Fruit fly (Drosophila melanogaster) whole organism, prepupa: Measurements from ENCODE around the gene CSN1b.
A peak's percentile ranks its signal among the peaks of the same experiment; 100 is the strongest.

Experiments
- Blimp-1 ChIP-seq: fragments of 200-800 bp; sonication (Bioruptor generic); optimal IDR thresholded peaks from 3 replicates; lab custom pipeline; 2017; ENCODE audit warnings: missing biosample characterization, missing genetic modification characterization, mild to moderate bottlenecking, moderate library complexity, missing genetic modification reagents
- CG10631 ChIP-seq: fragments of 200-800 bp; sonication (Bioruptor generic); optimal IDR thresholded peaks from 2 replicates; lab custom pipeline; 2016; ENCODE audit warnings: missing biosample characterization, missing genetic modification characterization
- CG10669 ChIP-seq: fragments of 200-800 bp; sonication (Bioruptor generic); optimal IDR thresholded peaks from 3 replicates; lab custom pipeline; 2018; ENCODE audit warnings: missing biosample characterization, mild to moderate bottlenecking, missing genetic modification characterization, moderate library complexity
- CG15336 ChIP-seq: fragments of 200-800 bp; sonication (Bioruptor generic); IDR thresholded peaks from 2 replicates; pipeline ENCODE4 v1.3.6; 2022; ENCODE audit warnings: missing biosample characterization, missing genetic modification characterization
- CG1621 ChIP-seq: fragments of 200-800 bp; sonication (Bioruptor generic); optimal IDR thresholded peaks from 3 replicates; lab custom pipeline; 2018; ENCODE audit warnings: missing biosample characterization, mild to moderate bottlenecking, missing genetic modification characterization
- CG16779 ChIP-seq: fragments of 200-800 bp; sonication (Bioruptor generic); optimal IDR thresholded peaks from 3 replicates; lab custom pipeline; 2017; ENCODE audit warnings: missing biosample characterization, mild to moderate bottlenecking, missing genetic modification characterization
- CG34406 ChIP-seq: fragments of 200-800 bp; sonication (Bioruptor generic); optimal IDR thresholded peaks from 3 replicates; lab custom pipeline; 2016; ENCODE audit warnings: missing biosample characterization, missing genetic modification characterization
- CG3919 ChIP-seq: fragments of 200-800 bp; sonication (Bioruptor generic); optimal IDR thresholded peaks from 3 replicates; lab custom pipeline; 2016; ENCODE audit warnings: missing biosample characterization, missing genetic modification characterization
- CG4318 ChIP-seq: fragments of 200-800 bp; sonication (Bioruptor generic); optimal IDR thresholded peaks from 3 replicates; lab custom pipeline; 2017; ENCODE audit warnings: missing biosample characterization, mild to moderate bottlenecking, missing genetic modification characterization
- CG6163 ChIP-seq: fragments of 200-800 bp; sonication (Bioruptor generic); IDR thresholded peaks from 3 replicates; pipeline ENCODE4 v1.3.6; 2022; ENCODE audit warnings: missing biosample characterization, missing genetic modification characterization
- CG6792 ChIP-seq: fragments of 200-800 bp; sonication (Bioruptor generic); optimal IDR thresholded peaks from 3 replicates; lab custom pipeline; 2016; ENCODE audit warnings: missing biosample characterization, missing genetic modification characterization
- CG7368 ChIP-seq: fragments of 200-800 bp; sonication (Bioruptor generic); optimal IDR thresholded peaks from 3 replicates; lab custom pipeline; 2016; ENCODE audit warnings: missing biosample characterization, missing genetic modification characterization
- CG8119 ChIP-seq: fragments of 200-800 bp; sonication (Bioruptor generic); IDR thresholded peaks from 3 replicates; pipeline ENCODE4 v1.3.6; 2022; ENCODE audit warnings: missing biosample characterization, missing genetic modification characterization
- CG8632 ChIP-seq: fragments of 200-800 bp; sonication (Bioruptor generic); optimal IDR thresholded peaks from 3 replicates; lab custom pipeline; 2016; ENCODE audit warnings: missing biosample characterization, missing genetic modification characterization
- CG9139 ChIP-seq: fragments of 200-800 bp; sonication (Bioruptor generic); optimal IDR thresholded peaks from 3 replicates; lab custom pipeline; 2017; ENCODE audit warnings: missing biosample characterization, mild to moderate bottlenecking, missing genetic modification characterization
- Eip75B ChIP-seq: fragments of 200-800 bp; sonication (Bioruptor generic); optimal IDR thresholded peaks from 3 replicates; lab custom pipeline; 2016; ENCODE audit warnings: missing biosample characterization, missing genetic modification characterization
- Eip78C ChIP-seq: fragments of 200-800 bp; sonication (Bioruptor generic); peaks from one replicate; lab custom pipeline; 2016; ENCODE audit warnings: missing biosample characterization, missing genetic modification characterization
- Eip93F ChIP-seq: fragments of 200-800 bp; sonication (Bioruptor generic); optimal IDR thresholded peaks from 2 replicates; lab custom pipeline; 2016; ENCODE audit warnings: missing biosample characterization, mild to moderate bottlenecking, missing genetic modification characterization
- Ets21C ChIP-seq: fragments of 200-800 bp; sonication (Bioruptor generic); optimal IDR thresholded peaks from 3 replicates; lab custom pipeline; 2016; ENCODE audit warnings: missing biosample characterization, missing genetic modification characterization
- Ets96B ChIP-seq: fragments of 200-800 bp; optimal IDR thresholded peaks from 2 replicates; lab custom pipeline; 2019; ENCODE audit warnings: missing biosample characterization, mild to moderate bottlenecking, missing genetic modification characterization, moderate library complexity
- Gug ChIP-seq: fragments of 200-800 bp; sonication (Bioruptor generic); IDR thresholded peaks from 2 replicates; pipeline ENCODE4 v1.3.6; 2022; ENCODE audit warnings: missing biosample characterization, missing genetic modification characterization
- Hr38 ChIP-seq: sonication (Bioruptor generic); optimal IDR thresholded peaks from 2 replicates; lab custom pipeline; 2016; ENCODE audit warnings: missing biosample characterization, missing genetic modification characterization
- Hr39 ChIP-seq: fragments of 200-800 bp; sonication (Bioruptor generic); optimal IDR thresholded peaks from 2 replicates; lab custom pipeline; 2016; ENCODE audit warnings: missing biosample characterization, missing genetic modification characterization
- Hr4 ChIP-seq: fragments of 200-800 bp; sonication (Bioruptor generic); optimal IDR thresholded peaks from 3 replicates; lab custom pipeline; 2016; ENCODE audit warnings: missing biosample characterization, missing genetic modification characterization
- Lpt ChIP-seq: fragments of 200-800 bp; sonication (Bioruptor generic); optimal IDR thresholded peaks from 3 replicates; lab custom pipeline; 2016; ENCODE audit warnings: missing biosample characterization, missing genetic modification characterization
- Met ChIP-seq: fragments of 200-800 bp; sonication (Bioruptor generic); optimal IDR thresholded peaks from 3 replicates; lab custom pipeline; 2016; ENCODE audit warnings: missing biosample characterization, missing genetic modification characterization
- OdsH ChIP-seq: fragments of 200-800 bp; sonication (Bioruptor generic); optimal IDR thresholded peaks from 3 replicates; lab custom pipeline; 2016; ENCODE audit warnings: missing biosample characterization, missing genetic modification characterization
- acj6 ChIP-seq: fragments of 200-800 bp; sonication (Bioruptor generic); optimal IDR thresholded peaks from 3 replicates; lab custom pipeline; 2016; ENCODE audit warnings: missing biosample characterization, missing genetic modification characterization
- cyc ChIP-seq: fragments of 200-800 bp; sonication (Bioruptor generic); optimal IDR thresholded peaks from 3 replicates; lab custom pipeline; 2016; ENCODE audit warnings: missing biosample characterization, missing genetic modification characterization
- dsx ChIP-seq: fragments of 200-800 bp; optimal IDR thresholded peaks from 3 replicates; lab custom pipeline; 2019; ENCODE audit warnings: missing biosample characterization, mild to moderate bottlenecking, missing genetic modification characterization, moderate library complexity; ENCODE audit not compliant: poor library complexity, severe bottlenecking
- esn ChIP-seq: fragments of 200-800 bp; sonication (Bioruptor generic); optimal IDR thresholded peaks from 2 replicates; lab custom pipeline; 2016; ENCODE audit warnings: missing biosample characterization, mild to moderate bottlenecking, missing genetic modification characterization, moderate library complexity
- fd85E ChIP-seq: fragments of 200-800 bp; sonication (Bioruptor generic); optimal IDR thresholded peaks from 3 replicates; lab custom pipeline; 2016; ENCODE audit warnings: missing biosample characterization, missing genetic modification characterization
- fkh ChIP-seq: fragments of 200-800 bp; sonication (Bioruptor generic); optimal IDR thresholded peaks from 3 replicates; lab custom pipeline; 2017; ENCODE audit warnings: missing biosample characterization, mild to moderate bottlenecking, missing genetic modification characterization, moderate library complexity
- lz ChIP-seq: fragments of 200-800 bp; sonication (Bioruptor generic); optimal IDR thresholded peaks from 3 replicates; lab custom pipeline; 2016; ENCODE audit warnings: missing biosample characterization, missing genetic modification characterization
- spab ChIP-seq: fragments of 200-800 bp; sonication (Bioruptor generic); optimal IDR thresholded peaks from 2 replicates; lab custom pipeline; 2017; ENCODE audit warnings: missing biosample characterization, mild to moderate bottlenecking, missing genetic modification characterization, missing genetic modification reagents
- ss ChIP-seq, 2 experiments: fragments of 200-800 bp; sonication (Bioruptor generic); optimal IDR thresholded peaks; 2 replicates in 1 of 2; 3 replicates in 1 of 2; lab custom pipeline; 2017 to 2018; ENCODE audit warnings: mild to moderate bottlenecking in 2 of 2, missing biosample characterization in 2 of 2, missing genetic modification characterization in 2 of 2, moderate library complexity in 1 of 2
- vri ChIP-seq: fragments of 200-800 bp; sonication (Bioruptor generic); optimal IDR thresholded peaks from 3 replicates; lab custom pipeline; 2016; ENCODE audit warnings: missing biosample characterization, mild to moderate bottlenecking, missing genetic modification characterization

The CSN1b gene

dm6 chr3L:18917281-18917680, 12.6 kb upstream of the CSN1b start, which contains the start of gene CG6839:
Gene CG6839 (plus strand): TSS chr3L:18917581.
- TF ChIP-seq Ets21C (GFP tag; lab: Kevin White, UChicago), result no peak
- TF ChIP-seq CG8632 (GFP tag; lab: Kevin White, UChicago), result no peak
- no peak for TF ChIP-seq vri (GFP tag; lab: Kevin White, UChicago)
- no peak for TF ChIP-seq CG8119
- TF ChIP-seq Ets96B (tag; lab: Kevin White, UChicago), result no peak
- TF ChIP-seq Eip93F, result no peak
- no peak for TF ChIP-seq CG1621 (tag; lab: Kevin White, UChicago)
- TF ChIP-seq Hr38 (GFP tag; lab: Kevin White, UChicago), result no peak

- no peak for TF ChIP-seq CG4318
- TF ChIP-seq CG8632 (GFP tag; lab: Kevin White, UChicago), result no peak
Observed at dm6 chr3L:18916466-18916865, 11.7 kb upstream of the CSN1b start.

- no peak for TF ChIP-seq CG16779
- TF ChIP-seq OdsH (GFP tag; lab: Kevin White, UChicago), result no peak
- TF ChIP-seq esn (GFP tag; lab: Kevin White, UChicago), result no peak
- no peak for TF ChIP-seq fd85E
- TF ChIP-seq, all 60 proteins: peak for 0
Observed at dm6 chr3L:18914100-18914683, 9.5 kb upstream of the CSN1b start, which contains the start of gene COX6AL2. Gene COX6AL2 (minus strand): TSS chr3L:18914150.

- TF ChIP-seq dsx (GFP tag; lab: Kevin White, UChicago) (no peak), Gug (GFP tag; lab: Robert Waterston, UW) (no peak), CG34406 (GFP tag; lab: Kevin White, UChicago) (no peak)
Observed at dm6 chr3L:18911082-18911481, 6.4 kb upstream of the CSN1b start, which contains the start of gene Ir75d. Gene Ir75d (minus strand): TSS chr3L:18911182.

dm6 chr3L:18901411-18901810, 3.3 kb downstream of the CSN1b start, which contains the start of the genes arx and CG6843:
Gene arx (minus strand): TSS chr3L:18901554.
Gene CG6843 (plus strand): TSS chr3L:18901594.
- TF ChIP-seq Hr39 (GFP tag; lab: Kevin White, UChicago) (no peak), dsx (GFP tag; lab: Kevin White, UChicago) (peak; percentile 66), Eip75B (GFP tag; lab: Kevin White, UChicago) (no peak), CG6163 (GFP tag; lab: Robert Waterston, UW) (no peak), ss (GFP tag; optimal IDR thresholded peaks at IDR 0.05; lab: Kevin White, UChicago) (no peak), CG4318 (no peak), esn (GFP tag; lab: Kevin White, UChicago) (peak; percentile 15), CG9139 (GFP tag; lab: Kevin White, UChicago) (no peak), lz (GFP tag; lab: Kevin White, UChicago) (no peak), Lpt (GFP tag; lab: Kevin White, UChicago) (no peak)

- no peak for TF ChIP-seq spab (GFP tag; lab: Kevin White, UChicago)
- TF ChIP-seq Met (GFP tag; lab: Kevin White, UChicago), result no peak
- no peak for TF ChIP-seq CG10669 (GFP tag; lab: Kevin White, UChicago)
- TF ChIP-seq CG15336 (GFP tag; lab: Robert Waterston, UW), result no peak
- TF ChIP-seq Eip93F, result no peak
- TF ChIP-seq CG16779, result no peak
- peak; percentile 83 for TF ChIP-seq lz (GFP tag; lab: Kevin White, UChicago)
- peak; percentile 79 for TF ChIP-seq Eip78C (GFP tag; lab: Kevin White, UChicago)
- peak; percentile 14 for TF ChIP-seq dsx (GFP tag; lab: Kevin White, UChicago)
- peak; percentile 50 for TF ChIP-seq CG6792 (GFP tag; lab: Kevin White, UChicago)
- TF ChIP-seq CG7368, result no peak
- peak; percentile 58; the same call in 2 of the 3 replicates for TF ChIP-seq CG6163 (GFP tag; lab: Robert Waterston, UW)
- no peak for TF ChIP-seq CG3919 (GFP tag; lab: Kevin White, UChicago)
- TF ChIP-seq CG4318, result no peak
- peak; percentile 27 for TF ChIP-seq Blimp-1 (GFP tag; lab: Kevin White, UChicago)
- no peak for TF ChIP-seq CG8632 (GFP tag; lab: Kevin White, UChicago)
- no peak for TF ChIP-seq Hr4 (GFP tag; lab: Kevin White, UChicago)
- TF ChIP-seq CG10631, result peak; percentile 68
- peak; percentile 81 for TF ChIP-seq esn (GFP tag; lab: Kevin White, UChicago)
- TF ChIP-seq cyc (GFP tag; lab: Kevin White, UChicago), result peak; percentile 63
- no peak for TF ChIP-seq CG9139 (GFP tag; lab: Kevin White, UChicago)
- TF ChIP-seq acj6 (GFP tag; lab: Kevin White, UChicago), result peak; percentile 52
- TF ChIP-seq Hr38 (GFP tag; lab: Kevin White, UChicago), result no peak
- peak; percentile 57 for TF ChIP-seq CG34406 (GFP tag; lab: Kevin White, UChicago)
- TF ChIP-seq Eip75B (GFP tag; lab: Kevin White, UChicago), result no peak
- no peak for TF ChIP-seq CG1621 (tag; lab: Kevin White, UChicago)
- no peak for TF ChIP-seq fkh (GFP tag; lab: Kevin White, UChicago)
Observed at dm6 chr3L:18898770-18899278, 5.9 kb downstream of the CSN1b start, which contains the start of gene RpL26. Gene RpL26 (plus strand): TSS chr3L:18898875.
